Worm (Caenorhabditis elegans) whole organism, L4/young adult: ENCODE data around the gene F56D6.14.

ENCODE experiments used
- W03F9.2 ChIP-seq: fragments of 150-350 bp; optimal IDR thresholded peaks from 2 replicates; lab custom pipeline; 2014; ENCODE audit warnings: missing biosample characterization, missing genetic modification characterization
- dao-5 ChIP-seq: sonication (generic microtip); optimal IDR thresholded peaks from 2 replicates; lab custom pipeline; 2016; ENCODE audit warnings: missing genotype, missing genetic modification characterization, moderate library complexity, missing compliant biosample characterization
- him-1 ChIP-seq: sonication (generic microtip); optimal IDR thresholded peaks from 2 replicates; lab custom pipeline; 2016; ENCODE audit warnings: missing genotype, missing genetic modification reagents, missing genetic modification characterization, missing compliant biosample characterization

ce11 chrIV:3888963-3889362, 28.5 kb upstream of the F56D6.14 start, which contains the start of gene oac-21:
- no peak for TF ChIP-seq him-1
- no peak for TF ChIP-seq W03F9.2
- TF ChIP-seq dao-5 (tag; lab: Kevin White, UChicago) = no peak
